Worm (Caenorhabditis elegans): ENCODE measurements around the gene F21A3.3.

DNA sequence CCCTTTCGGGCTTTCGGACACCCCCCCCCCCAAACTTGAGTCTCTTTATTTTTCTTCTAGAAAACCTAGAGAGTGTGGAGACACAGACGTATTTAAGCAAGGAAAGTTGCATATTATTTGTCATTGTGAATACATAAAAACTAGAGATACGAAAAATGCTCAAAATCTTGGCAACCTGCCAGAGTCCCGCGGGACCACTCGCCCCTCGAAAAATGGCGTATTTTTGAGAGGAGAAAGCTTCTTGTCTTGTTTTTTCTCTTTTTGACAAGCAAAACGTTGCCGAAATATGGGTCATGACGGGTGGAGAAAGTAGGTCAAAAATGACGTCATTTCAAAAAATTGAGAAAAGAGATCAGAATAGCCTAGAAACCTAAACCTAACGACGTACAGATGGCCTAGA, 2.9 kb downstream of the F21A3.3 start:
- TF ChIP-seq ama-1 (optimal IDR thresholded peaks at IDR 0.05) (no peak), tbx-11 (GFP tag; IDR thresholded peaks at IDR 0.05) (no peak), B0310.2 (tag; optimal IDR thresholded peaks at IDR 0.05) (no peak), ceh-13 (GFP tag; optimal IDR thresholded peaks at IDR 0.05) (no peak), flt-1 (GFP tag; IDR thresholded peaks at IDR 0.05) (no peak), hmbx-1 (tag; optimal IDR thresholded peaks at IDR 0.05) (no peak), hnd-1 (tag; optimal IDR thresholded peaks at IDR 0.05) (no peak), scrt-1 (GFP tag; IDR thresholded peaks at IDR 0.05) (no peak), aly-1 (tag; optimal IDR thresholded peaks at IDR 0.05) (no peak), tra-4 (tag; optimal IDR thresholded peaks at IDR 0.05) (no peak), sea-1 (GFP tag; conservative IDR thresholded peaks at IDR 0.05) (no peak), hmg-4 (GFP tag; optimal IDR thresholded peaks at IDR 0.05) (no peak), ceh-36 (tag; optimal IDR thresholded peaks at IDR 0.05) (no peak), pes-1 (GFP tag; IDR thresholded peaks at IDR 0.05) (no peak)

Data from whole organism, early embryonic.